Worm (Caenorhabditis elegans): ENCODE results near the gene Y38H6C.21.

DNA sequence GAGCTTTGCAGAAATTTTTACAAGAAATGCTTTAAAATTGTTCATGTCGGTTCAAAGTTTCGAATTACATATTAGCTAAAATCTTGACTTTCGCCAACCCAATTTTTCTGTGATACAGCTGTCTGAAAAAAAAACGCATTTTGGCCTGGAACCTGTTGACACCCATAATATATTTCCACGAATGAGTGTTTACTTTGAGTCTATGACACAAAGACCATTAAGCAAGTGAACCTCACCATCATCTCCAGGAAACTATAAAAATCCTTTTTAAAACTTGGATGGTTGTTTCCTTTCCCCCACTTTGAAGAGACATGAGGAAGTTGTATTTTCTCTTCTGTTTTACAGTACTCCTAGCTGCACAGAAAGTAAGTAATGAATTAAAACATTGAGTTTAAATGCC, 19.2 kb upstream of the Y38H6C.21 start, which contains the start of gene clec-263:
- TF ChIP-seq unc-62 (GFP tag; optimal IDR thresholded peaks at IDR 0.05) (no peak), rec-8 (tag; optimal IDR thresholded peaks at IDR 0.05) (no peak), ceh-40 (GFP tag; IDR thresholded peaks at IDR 0.05) (no peak), C17E4.6 (GFP tag; IDR thresholded peaks at IDR 0.05) (no peak), ceh-58 (GFP tag; IDR thresholded peaks at IDR 0.05) (no peak), cebp-1 (GFP tag; IDR thresholded peaks at IDR 0.05) (no peak), cebp-1 (tag; optimal IDR thresholded peaks at IDR 0.05) (no peak), chd-7 (tag; optimal IDR thresholded peaks at IDR 0.05) (no peak), ztf-3 (GFP tag; optimal IDR thresholded peaks at IDR 0.05) (no peak), F23B12.7 (tag; optimal IDR thresholded peaks at IDR 0.05; ENCODE audit: insufficient read depth) (no peak), dpff-1 (tag; optimal IDR thresholded peaks at IDR 0.05) (no peak), snpc-4 (GFP tag; optimal IDR thresholded peaks at IDR 0.05) (no peak), snpc-4 (tag; optimal IDR thresholded peaks at IDR 0.05) (no peak), ekl-4 (GFP tag; IDR thresholded peaks at IDR 0.05) (no peak), F57C9.4 (tag; optimal IDR thresholded peaks at IDR 0.05) (no peak)
